Worm (Caenorhabditis elegans) whole organism, young adult: ENCODE data around the gene C08E8.9.

Experiments used
- B0035.1 ChIP-seq: sonication (generic microtip); optimal IDR thresholded peaks from 2 replicates; lab custom pipeline; 2016; ENCODE audit warnings: missing genetic modification characterization, mild to moderate bottlenecking, missing compliant biosample characterization, missing genotype, missing genetic modification reagents
- B0261.1 ChIP-seq: sonication (generic microtip); optimal IDR thresholded peaks from 2 replicates; lab custom pipeline; 2016; ENCODE audit warnings: mild to moderate bottlenecking, missing genetic modification characterization, moderate library complexity, missing compliant biosample characterization
- B0336.3 ChIP-seq: fragments of 200-800 bp; sonication (Bioruptor generic); IDR thresholded peaks from 2 replicates; pipeline ENCODE4 v1.3.6; 2022; ENCODE audit warnings: missing genetic modification characterization, missing compliant biosample characterization
- D2030.7 ChIP-seq: fragments of 200-800 bp; sonication (Bioruptor generic); IDR thresholded peaks from 2 replicates; pipeline ENCODE4 v1.3.6; 2022; ENCODE audit warnings: missing genetic modification reagents, missing genetic modification characterization, missing compliant biosample characterization
- F22D6.2 ChIP-seq: sonication (generic microtip); optimal IDR thresholded peaks from 2 replicates; lab custom pipeline; 2016; ENCODE audit warnings: mild to moderate bottlenecking, missing genetic modification characterization, missing compliant biosample characterization
- F49E8.2 ChIP-seq: sonication (generic microtip); optimal IDR thresholded peaks from 3 replicates; lab custom pipeline; 2017; ENCODE audit warnings: missing genetic modification characterization, mild to moderate bottlenecking, missing compliant biosample characterization, antibody characterized with exemption, moderate library complexity; ENCODE audit not compliant: insufficient read depth
- F55B11.4 ChIP-seq: sonication (generic microtip); optimal IDR thresholded peaks from 2 replicates; lab custom pipeline; 2016; ENCODE audit warnings: missing compliant biosample characterization, missing genetic modification characterization, borderline replicate concordance; ENCODE audit not compliant: insufficient read depth
- K11D2.4 ChIP-seq: fragments of 200-800 bp; sonication (Bioruptor generic); IDR thresholded peaks from 2 replicates; pipeline ENCODE4 v1.3.6; 2022; ENCODE audit warnings: missing genetic modification reagents, missing genetic modification characterization, missing compliant biosample characterization
- Y53F4B.3 ChIP-seq: fragments of 200-800 bp; sonication (Bioruptor generic); IDR thresholded peaks from 2 replicates; pipeline ENCODE4 v1.3.6; 2022; ENCODE audit warnings: missing genetic modification reagents, missing genetic modification characterization, missing compliant biosample characterization
- Y67H2A.10 ChIP-seq: fragments of 200-800 bp; sonication (Bioruptor generic); conservative IDR thresholded peaks from 2 replicates; pipeline ENCODE4 v1.3.6; 2022; ENCODE audit warnings: missing genetic modification reagents, missing genetic modification characterization, missing compliant biosample characterization
- Y79H2A.3 ChIP-seq: fragments of 200-800 bp; sonication (Bioruptor generic); conservative IDR thresholded peaks from 2 replicates; pipeline ENCODE4 v1.3.6; 2022; ENCODE audit warnings: missing genetic modification reagents, missing genetic modification characterization, missing compliant biosample characterization
- Y95B8A.8 ChIP-seq: fragments of 200-800 bp; sonication (Bioruptor generic); IDR thresholded peaks from 2 replicates; pipeline ENCODE4 v1.3.6; 2022; ENCODE audit warnings: missing genetic modification reagents, missing genetic modification characterization, missing compliant biosample characterization
- athp-1 ChIP-seq: sonication (generic microtip); optimal IDR thresholded peaks from 2 replicates; lab custom pipeline; 2017; ENCODE audit warnings: mild to moderate bottlenecking, missing genetic modification characterization, missing compliant biosample characterization
- attf-6 ChIP-seq: fragments of 200-800 bp; sonication (Bioruptor generic); IDR thresholded peaks from 2 replicates; pipeline ENCODE4 v1.3.6; 2022; ENCODE audit warnings: missing genetic modification reagents, missing genetic modification characterization, missing compliant biosample characterization
- dpff-1 ChIP-seq: sonication (generic microtip); optimal IDR thresholded peaks from 2 replicates; lab custom pipeline; 2017; ENCODE audit warnings: mild to moderate bottlenecking, missing genetic modification characterization, missing compliant biosample characterization
- efl-1 ChIP-seq: fragments of 150-350 bp; optimal IDR thresholded peaks from 2 replicates; lab custom pipeline; 2014; ENCODE audit warnings: missing biosample characterization, missing genetic modification reagents, missing genetic modification characterization
- ets-4 ChIP-seq: fragments of 200-800 bp; sonication (Bioruptor generic); optimal IDR thresholded peaks from 2 replicates; lab custom pipeline; 2018; ENCODE audit warnings: mild to moderate bottlenecking, missing genetic modification characterization, missing compliant biosample characterization
- fkh-3 ChIP-seq: sonication (generic microtip); optimal IDR thresholded peaks from 2 replicates; lab custom pipeline; 2016; ENCODE audit warnings: mild to moderate bottlenecking, missing genetic modification characterization, missing compliant biosample characterization
- hmg-1.2 ChIP-seq: fragments of 200-800 bp; sonication (Bioruptor generic); IDR thresholded peaks from 2 replicates; pipeline ENCODE4 v1.3.6; 2022; ENCODE audit warnings: missing genetic modification reagents, missing genetic modification characterization, missing compliant biosample characterization
- hrde-1 ChIP-seq: sonication (generic microtip); optimal IDR thresholded peaks from 2 replicates; lab custom pipeline; 2016; ENCODE audit warnings: missing genetic modification characterization, mild to moderate bottlenecking, missing compliant biosample characterization, moderate library complexity, missing genotype, missing genetic modification reagents, borderline replicate concordance
- hsf-1 ChIP-seq: fragments of 200-800 bp; sonication (Bioruptor generic); IDR thresholded peaks from 2 replicates; pipeline ENCODE4 v1.3.6; 2022; ENCODE audit warnings: missing genetic modification reagents, missing genetic modification characterization, missing compliant biosample characterization
- lin-26 ChIP-seq: fragments of 200-800 bp; sonication (Bioruptor generic); IDR thresholded peaks from 2 replicates; pipeline ENCODE4 v1.3.6; 2022; ENCODE audit warnings: missing genetic modification reagents, missing genetic modification characterization, missing compliant biosample characterization
- madf-3 ChIP-seq: fragments of 200-800 bp; sonication (Bioruptor generic); IDR thresholded peaks from 2 replicates; pipeline ENCODE4 v1.3.6; 2022; ENCODE audit warnings: missing genetic modification reagents, missing genetic modification characterization, missing compliant biosample characterization
- mcd-1 ChIP-seq: fragments of 200-800 bp; sonication (Bioruptor generic); IDR thresholded peaks from 2 replicates; pipeline ENCODE4 v1.3.6; 2022; ENCODE audit warnings: missing genetic modification reagents, missing genetic modification characterization, missing compliant biosample characterization
- mel-28 ChIP-seq: sonication (generic microtip); optimal IDR thresholded peaks from 2 replicates; lab custom pipeline; 2016; ENCODE audit warnings: borderline replicate concordance, mild to moderate bottlenecking, missing genetic modification characterization, missing compliant biosample characterization
- mxl-1 ChIP-seq: sonication (generic microtip); optimal IDR thresholded peaks from 2 replicates; lab custom pipeline; 2016; ENCODE audit warnings: missing genetic modification characterization, missing compliant biosample characterization
- rcor-1 ChIP-seq: fragments of 200-800 bp; sonication (Bioruptor generic); IDR thresholded peaks from 2 replicates; pipeline ENCODE4 v1.3.6; 2022; ENCODE audit warnings: missing genetic modification reagents, missing genetic modification characterization, missing compliant biosample characterization
- rpc-1 ChIP-seq, 2 experiments: fragments of 150-350 bp in 1 of 2; sonication (generic microtip) in 1 of 2; optimal IDR thresholded peaks; 2 replicates each; lab custom pipeline; 2014 to 2018; ENCODE audit warnings: missing biosample characterization in 1 of 2, missing genetic modification characterization in 1 of 2, missing genetic modification reagents in 1 of 2, missing genotype in 1 of 2
- snpc-1.3 ChIP-seq: sonication (generic microtip); optimal IDR thresholded peaks from 2 replicates; lab custom pipeline; 2017; ENCODE audit warnings: missing genetic modification characterization, mild to moderate bottlenecking, missing compliant biosample characterization, antibody characterized with exemption, moderate library complexity, missing genotype, missing genetic modification reagents; ENCODE audit not compliant: insufficient read depth
- sptf-2 ChIP-seq: fragments of 200-800 bp; sonication (Bioruptor generic); optimal IDR thresholded peaks from 2 replicates; lab custom pipeline; 2018; ENCODE audit warnings: mild to moderate bottlenecking, missing genetic modification characterization, missing compliant biosample characterization
- tbp1 ChIP-seq: fragments of 200-800 bp; sonication (Bioruptor generic); optimal IDR thresholded peaks from 2 replicates; lab custom pipeline; 2018; ENCODE audit warnings: mild to moderate bottlenecking, missing genetic modification characterization, missing compliant biosample characterization
- tlf-1 ChIP-seq: fragments of 200-800 bp; sonication (Bioruptor generic); optimal IDR thresholded peaks from 2 replicates; lab custom pipeline; 2018; ENCODE audit warnings: mild to moderate bottlenecking, missing genetic modification characterization, missing compliant biosample characterization
- unc-130 ChIP-seq: sonication (generic microtip); optimal IDR thresholded peaks from 2 replicates; lab custom pipeline; 2016; ENCODE audit warnings: missing genetic modification reagents, missing genetic modification characterization, missing compliant biosample characterization
- ztf-18 ChIP-seq: sonication (generic microtip); optimal IDR thresholded peaks from 2 replicates; lab custom pipeline; 2016; ENCODE audit warnings: missing genotype, mild to moderate bottlenecking, missing genetic modification characterization, missing compliant biosample characterization
- ztf-22 ChIP-seq: fragments of 200-800 bp; sonication (Bioruptor generic); optimal IDR thresholded peaks from 2 replicates; lab custom pipeline; 2018; ENCODE audit warnings: mild to moderate bottlenecking, missing genetic modification characterization, moderate library complexity, missing compliant biosample characterization
- ztf-3 ChIP-seq: fragments of 200-800 bp; sonication (Bioruptor generic); optimal IDR thresholded peaks from 2 replicates; lab custom pipeline; 2018; ENCODE audit warnings: mild to moderate bottlenecking, missing genetic modification characterization, missing compliant biosample characterization

C08E8.9 gene

ce11 chrV:18339807-18340206 is 24.9 kb upstream of the C08E8.9 start, which contains the start of gene C08E8.10:
TSS of gene C08E8.10 (minus strand) at chrV:18339907.
- no peak for TF ChIP-seq F49E8.2
- no peak for TF ChIP-seq B0035.1 (tag; lab: Kevin White, UChicago)
- TF ChIP-seq mel-28 (tag; lab: Kevin White, UChicago), result no peak
- no peak for TF ChIP-seq athp-1
- no peak for TF ChIP-seq Y53F4B.3 (GFP tag; lab: Robert Waterston, UW)
- no peak for TF ChIP-seq ets-4 (GFP tag; lab: Kevin White, UChicago)
- no peak for TF ChIP-seq attf-6 (GFP tag; lab: Robert Waterston, UW)
- TF ChIP-seq snpc-1.3 (tag; lab: Kevin White, UChicago), result no peak
- TF ChIP-seq B0336.3 (GFP tag; lab: Robert Waterston, UW), result no peak
- no peak for TF ChIP-seq F55B11.4
- no peak for TF ChIP-seq hrde-1 (tag; lab: Kevin White, UChicago)
- no peak for TF ChIP-seq F22D6.2 (tag; lab: Kevin White, UChicago)
- TF ChIP-seq madf-3 (GFP tag; lab: Robert Waterston, UW), result no peak
- no peak for TF ChIP-seq K11D2.4 (GFP tag; lab: Robert Waterston, UW)
- TF ChIP-seq mxl-1 (tag; lab: Kevin White, UChicago), result no peak
- TF ChIP-seq dpff-1 (tag; lab: Kevin White, UChicago), result no peak

DNA sequence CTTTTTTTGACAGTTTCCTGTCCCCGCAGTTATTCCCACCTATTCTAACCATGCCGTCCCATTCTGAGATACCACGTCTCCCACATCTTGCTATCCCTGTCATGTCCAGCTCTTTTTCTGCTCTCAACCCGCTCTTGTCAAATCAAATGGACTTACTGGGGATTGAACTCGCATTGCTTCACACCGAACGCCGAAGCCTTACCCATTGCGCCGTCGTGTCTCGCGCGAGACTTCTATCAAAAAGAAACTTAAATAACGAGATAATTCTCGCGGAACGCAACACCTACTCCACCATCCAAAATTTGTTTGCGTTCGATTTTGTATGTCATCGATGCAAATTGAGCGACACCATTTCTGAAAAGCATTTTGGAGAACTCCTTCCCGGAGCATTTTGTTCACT is 20.5 kb upstream of the C08E8.9 start:
- TF ChIP-seq B0261.1 (tag; lab: Kevin White, UChicago), result peak; percentile 31
- no peak for TF ChIP-seq rcor-1 (GFP tag; lab: Robert Waterston, UW)
- 0 out of 2 replicates have a peak, but pooled peaks have one; percentile 43 for TF ChIP-seq madf-3 (GFP tag; lab: Robert Waterston, UW)
- peak; percentile 68 for TF ChIP-seq tbp1 (GFP tag; lab: Kevin White, UChicago)
- no peak for TF ChIP-seq hsf-1 (GFP tag; lab: Robert Waterston, UW)
- TF ChIP-seq tlf-1 (GFP tag; lab: Kevin White, UChicago), result no peak
- TF ChIP-seq ztf-22 (GFP tag; lab: Kevin White, UChicago), result no peak
- TF ChIP-seq B0336.3 (GFP tag; lab: Robert Waterston, UW), result no peak
- TF ChIP-seq sptf-2, result no peak
- no peak for TF ChIP-seq Y67H2A.10 (GFP tag; lab: Robert Waterston, UW)
- no peak for TF ChIP-seq Y53F4B.3 (GFP tag; lab: Robert Waterston, UW)
- TF ChIP-seq F55B11.4, result no peak
- no peak for TF ChIP-seq mcd-1 (GFP tag; lab: Robert Waterston, UW)
- TF ChIP-seq D2030.7 (GFP tag; lab: Robert Waterston, UW), result peak; percentile 38
- peak; percentile 18 for TF ChIP-seq ztf-18 (tag; lab: Kevin White, UChicago)
- TF ChIP-seq efl-1 (GFP tag; lab: Kevin White, UChicago), result no peak
- no peak for TF ChIP-seq fkh-3 (tag; lab: Kevin White, UChicago)
- TF ChIP-seq rpc-1 (optimal IDR thresholded peaks at IDR 0.05; lab: Kevin White, UChicago), result peak; percentile 33
- TF ChIP-seq rpc-1 (tag; optimal IDR thresholded peaks at IDR 0.05; lab: Kevin White, UChicago), result peak; percentile 63
- no peak for TF ChIP-seq unc-130
- no peak for TF ChIP-seq ztf-3 (GFP tag; lab: Kevin White, UChicago)
- TF ChIP-seq lin-26 (GFP tag; lab: Robert Waterston, UW), result 0 out of 2 replicates have a peak, but pooled peaks have one; percentile 47
- TF ChIP-seq hmg-1.2, result no peak
- no peak for TF ChIP-seq snpc-1.3 (tag; lab: Kevin White, UChicago)
- TF ChIP-seq Y95B8A.8, result no peak
- TF ChIP-seq Y79H2A.3, result no peak
